Worm (Caenorhabditis elegans) whole organism, mixed stage, embryonic: Measurements from ENCODE around the gene Y39B6A.29.

Experiments
- ceh-83 ChIP-seq: fragments of 200-800 bp; sonication (Bioruptor generic); optimal IDR thresholded peaks from 2 replicates; lab custom pipeline; 2018; ENCODE audit warnings: mild to moderate bottlenecking, missing genetic modification characterization, missing compliant biosample characterization
- lin-13 ChIP-seq: fragments of 150-350 bp; optimal IDR thresholded peaks from 2 replicates; lab custom pipeline; 2014; ENCODE audit warnings: missing biosample characterization, missing genetic modification characterization
- lsy-2 ChIP-seq: fragments of 150-350 bp; optimal IDR thresholded peaks from 2 replicates; lab custom pipeline; 2014; ENCODE audit warnings: missing biosample characterization, missing genetic modification characterization
- mab-5 ChIP-seq: fragments of 150-350 bp; optimal IDR thresholded peaks from 2 replicates; lab custom pipeline; 2014; ENCODE audit warnings: missing biosample characterization, missing genetic modification characterization
- mep-1 ChIP-seq: fragments of 150-350 bp; optimal IDR thresholded peaks from 2 replicates; lab custom pipeline; 2017; ENCODE audit warnings: missing biosample characterization, missing genetic modification reagents, missing genetic modification characterization, inconsistent platforms
- nhr-12 ChIP-seq: fragments of 150-350 bp; optimal IDR thresholded peaks from 2 replicates; lab custom pipeline; 2014; ENCODE audit warnings: missing biosample characterization, missing genetic modification characterization
- nhr-237 ChIP-seq: fragments of 150-350 bp; optimal IDR thresholded peaks from 2 replicates; lab custom pipeline; 2014; ENCODE audit warnings: missing biosample characterization, missing genetic modification characterization
- pha-4 ChIP-seq: fragments of 150-350 bp; optimal IDR thresholded peaks from 2 replicates; lab custom pipeline; 2018; ENCODE audit warnings: missing biosample characterization, missing genetic modification reagents, missing genetic modification characterization
- sptf-1 ChIP-seq: sonication (generic microtip); optimal IDR thresholded peaks from 2 replicates; lab custom pipeline; 2017; ENCODE audit warnings: mild to moderate bottlenecking, missing genetic modification characterization, moderate library complexity, missing compliant biosample characterization
- unc-39 ChIP-seq: fragments of 150-350 bp; optimal IDR thresholded peaks from 2 replicates; lab custom pipeline; 2014; ENCODE audit warnings: missing biosample characterization, missing genetic modification characterization
- unc-62 ChIP-seq: fragments of 150-350 bp; optimal IDR thresholded peaks from 2 replicates; lab custom pipeline; 2014; ENCODE audit warnings: missing biosample characterization, missing genetic modification reagents, missing genetic modification characterization
- zip-8 ChIP-seq: fragments of 150-350 bp; optimal IDR thresholded peaks from 2 replicates; lab custom pipeline; 2014; ENCODE audit warnings: missing biosample characterization, missing genetic modification characterization

DNA sequence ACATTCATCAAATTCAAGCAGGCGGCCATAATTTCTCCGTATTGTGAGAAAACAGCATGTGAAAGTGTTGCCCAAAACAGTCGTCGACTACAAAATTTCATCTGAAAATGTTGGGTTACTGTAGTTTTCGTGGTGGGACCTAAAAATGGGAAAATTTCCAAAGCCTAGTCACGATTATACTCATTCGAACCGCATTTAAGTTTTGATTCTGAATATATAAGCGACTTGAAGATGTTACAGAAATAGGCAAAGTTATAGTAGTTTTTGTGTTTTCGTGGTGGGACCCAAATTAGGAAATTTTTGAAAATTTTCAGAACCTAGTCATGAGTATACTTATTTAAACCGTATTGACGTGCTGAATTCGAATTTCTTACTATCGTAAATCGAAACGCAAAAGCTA is 46.7 kb downstream of the Y39B6A.29 start, which contains the start of gene Y39B6A.41:
- TF ChIP-seq lin-13 (tag; lab: Kevin White, UChicago) = no peak
- TF ChIP-seq pha-4 (tag; lab: Kevin White, UChicago) = no peak
- TF ChIP-seq nhr-237 (tag; lab: Kevin White, UChicago) = no peak
- TF ChIP-seq mab-5 (tag; lab: Kevin White, UChicago) = no peak
- no peak for TF ChIP-seq mep-1 (tag; lab: Kevin White, UChicago)
- TF ChIP-seq nhr-12 = no peak
- no peak for TF ChIP-seq unc-62 (GFP tag; lab: Kevin White, UChicago)
- no peak for TF ChIP-seq unc-39 (tag; lab: Kevin White, UChicago)
- TF ChIP-seq ceh-83 (GFP tag; lab: Kevin White, UChicago) = no peak
- TF ChIP-seq sptf-1 (tag; lab: Kevin White, UChicago) = no peak
- TF ChIP-seq zip-8 = no peak
- no peak for TF ChIP-seq lsy-2 (tag; lab: Kevin White, UChicago)
